Fruit fly (Drosophila melanogaster) whole organism: ENCODE results near the gene CG10958.

ENCODE experiments used
- CG8478 ChIP-seq: fragments of >200 bp; optimal IDR thresholded peaks from 2 replicates; lab custom pipeline; 2018; ENCODE audit warnings: inconsistent platforms
- Dll ChIP-seq: fragments of >200 bp; optimal IDR thresholded peaks from 2 replicates; lab custom pipeline; 2017
- EcR ChIP-seq, 2 experiments: fragments of >200 bp; optimal IDR thresholded peaks; 2 replicates each; lab custom pipeline; 2017; ENCODE audit warnings: missing biosample characterization in 2 of 2, missing genetic modification characterization in 2 of 2, missing genetic modification reagents in 2 of 2
- pan ChIP-seq: fragments of >200 bp; optimal IDR thresholded peaks from 2 replicates; lab custom pipeline; 2017
- psq ChIP-seq: fragments of >200 bp; optimal IDR thresholded peaks from 2 replicates; lab custom pipeline; 2017
- usp ChIP-seq: fragments of >200 bp; optimal IDR thresholded peaks from 2 replicates; lab custom pipeline; 2017; ENCODE audit warnings: missing biosample characterization, missing genetic modification characterization, mixed read lengths

DNA sequence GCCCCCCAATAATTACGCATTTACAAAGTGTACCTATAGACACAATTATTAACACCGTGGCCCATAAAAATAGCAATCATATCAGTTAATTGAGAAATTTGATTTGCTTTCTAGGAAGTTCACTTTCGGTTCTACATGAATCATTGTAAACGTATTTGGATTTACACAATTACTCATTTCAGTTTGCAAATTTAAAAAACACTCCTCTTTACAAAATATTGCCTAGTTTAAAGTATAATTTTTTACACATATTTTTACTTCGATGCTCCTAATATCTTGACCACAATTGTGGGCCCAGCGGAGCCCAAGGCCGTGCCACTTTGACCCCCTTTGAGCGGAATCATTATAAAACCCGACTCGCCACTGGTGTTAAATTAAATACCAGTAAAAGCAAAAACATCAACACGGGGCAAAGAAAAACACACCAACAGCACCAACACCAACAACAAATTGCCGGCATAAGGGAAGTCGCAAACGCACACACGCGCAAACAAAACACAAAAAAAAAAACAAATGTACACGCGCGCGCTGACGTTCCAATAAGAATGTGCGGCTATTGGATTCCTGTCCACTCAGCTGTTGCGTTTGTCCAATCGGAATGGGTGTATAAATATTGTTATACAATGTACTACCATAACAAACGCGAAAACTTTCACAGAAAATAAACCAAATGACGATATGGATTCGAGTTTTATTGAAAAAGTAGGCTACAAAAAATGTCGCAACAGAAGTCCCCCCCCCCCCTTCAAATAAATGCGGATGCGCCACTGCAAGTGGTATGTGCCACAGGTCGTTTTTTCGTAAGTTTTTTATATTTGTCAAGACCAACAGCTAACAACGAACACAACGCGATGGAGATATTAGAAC, 17.4 kb upstream of the CG10958 start:
- TF ChIP-seq CG8478 (lab: Kevin White, UChicago) = no peak
- TF ChIP-seq psq (lab: Kevin White, UChicago) = no peak
- no peak for TF ChIP-seq pan
- TF ChIP-seq Dll (lab: Kevin White, UChicago) = no peak
- no peak for TF ChIP-seq usp
- no peak for TF ChIP-seq EcR (GFP tag; optimal IDR thresholded peaks at IDR 0.05; lab: Kevin White, UChicago)
